Worm (Caenorhabditis elegans) whole organism, mixed stage, embryonic: Measurements from ENCODE around the gene lgc-36.

Experiments
- blmp-1 ChIP-seq: fragments of 150-350 bp; optimal IDR thresholded peaks from 2 replicates; lab custom pipeline; 2014; ENCODE audit warnings: missing biosample characterization, missing genetic modification characterization
- lsy-2 ChIP-seq: fragments of 150-350 bp; optimal IDR thresholded peaks from 2 replicates; lab custom pipeline; 2014; ENCODE audit warnings: missing biosample characterization, missing genetic modification characterization
- nhr-12 ChIP-seq: fragments of 150-350 bp; optimal IDR thresholded peaks from 2 replicates; lab custom pipeline; 2014; ENCODE audit warnings: missing biosample characterization, missing genetic modification characterization
- nhr-28 ChIP-seq: fragments of 150-350 bp; optimal IDR thresholded peaks from 2 replicates; lab custom pipeline; 2014; ENCODE audit warnings: missing biosample characterization, missing genetic modification characterization
- snpc-4 ChIP-seq: fragments of 150-350 bp; optimal IDR thresholded peaks from 2 replicates; lab custom pipeline; 2014; ENCODE audit warnings: missing biosample characterization, missing genetic modification characterization
- unc-62 ChIP-seq: fragments of 150-350 bp; optimal IDR thresholded peaks from 2 replicates; lab custom pipeline; 2014; ENCODE audit warnings: missing biosample characterization, missing genetic modification reagents, missing genetic modification characterization

ce11 chrV:11258896-11259295 lies at the start of gene lgc-36:
- no peak for TF ChIP-seq nhr-28 (tag; lab: Kevin White, UChicago)
- TF ChIP-seq blmp-1 (tag; lab: Kevin White, UChicago) = no peak
- TF ChIP-seq unc-62 (GFP tag; lab: Kevin White, UChicago) = no peak
- no peak for TF ChIP-seq snpc-4 (tag; lab: Kevin White, UChicago)
- TF ChIP-seq nhr-12 (tag; lab: Kevin White, UChicago) = no peak
- no peak for TF ChIP-seq lsy-2 (tag; lab: Kevin White, UChicago)
